Fruit fly (Drosophila melanogaster): ENCODE results near the gene GC1.
"Not testable (repeated sequence)": the region's sequence is repeated elsewhere in the genome, so short reads cannot be mapped to it uniquely, and the experiment has no call there.

dm6 chr3R:11958235-11958634 is 9.3 kb upstream of the GC1 start, which contains the start of gene Hsp70Ab:
- not testable (repeated sequence) for TF ChIP-seq Atf-2 (GFP tag; optimal IDR thresholded peaks at IDR 0.05); Dfd (GFP tag; optimal IDR thresholded peaks at IDR 0.05); emc (GFP tag; optimal IDR thresholded peaks at IDR 0.05); CG12391 (tag; optimal IDR thresholded peaks at IDR 0.05); tx (GFP tag; optimal IDR thresholded peaks at IDR 0.05); CkIIα-i1 (GFP tag; IDR thresholded peaks at IDR 0.05); tin (GFP tag; optimal IDR thresholded peaks at IDR 0.05); CG10366 (GFP tag; IDR thresholded peaks at IDR 0.05); CG14667 (GFP tag; IDR thresholded peaks at IDR 0.05); fd96Cb (tag; optimal IDR thresholded peaks at IDR 0.05)
